Fruit fly (Drosophila melanogaster) whole organism, embryonic: ENCODE data around the gene usp.

Experiments used
- Adf1 ChIP-seq: fragments of 200-800 bp; sonication (Bioruptor generic); IDR thresholded peaks from 2 replicates; pipeline ENCODE4 v1.3.6; 2022; ENCODE audit warnings: missing biosample characterization, missing genetic modification characterization
- Awh ChIP-seq: fragments of 200-800 bp; sonication (Bioruptor generic); IDR thresholded peaks from 2 replicates; pipeline ENCODE4, ENCODE4 v1.3.6; 2022; ENCODE audit warnings: missing biosample characterization, missing genetic modification characterization
- BtbVII ChIP-seq: fragments of 200-800 bp; sonication (Bioruptor generic); optimal IDR thresholded peaks from 3 replicates; lab custom pipeline; 2017; ENCODE audit warnings: missing biosample characterization, mild to moderate bottlenecking, missing genetic modification characterization
- CG12104 ChIP-seq: fragments of 200-800 bp; sonication (Bioruptor generic); optimal IDR thresholded peaks from 3 replicates; lab custom pipeline; 2016; ENCODE audit warnings: missing biosample characterization, missing genetic modification characterization
- CG12236 ChIP-seq: fragments of 200-800 bp; sonication (Bioruptor generic); optimal IDR thresholded peaks from 2 replicates; lab custom pipeline; 2016; ENCODE audit warnings: missing biosample characterization, missing genetic modification characterization
- CG14667 ChIP-seq: fragments of 200-800 bp; sonication (Bioruptor generic); IDR thresholded peaks from 2 replicates; pipeline ENCODE4 v1.3.6; 2022; ENCODE audit warnings: missing biosample characterization, missing genetic modification characterization
- CG14860 ChIP-seq: fragments of 200-800 bp; sonication (Bioruptor generic); IDR thresholded peaks from 3 replicates; pipeline ENCODE4 v1.3.6; 2022; ENCODE audit warnings: missing biosample characterization, missing genetic modification characterization; ENCODE audit not compliant: partially characterized antibody
- CG1602 ChIP-seq: fragments of 200-800 bp; sonication (Bioruptor generic); optimal IDR thresholded peaks from 3 replicates; lab custom pipeline; 2016; ENCODE audit warnings: missing biosample characterization, missing genetic modification characterization
- CG17361 ChIP-seq: fragments of 200-800 bp; sonication (Bioruptor generic); IDR thresholded peaks from 3 replicates; pipeline ENCODE4 v1.3.6; 2022; ENCODE audit warnings: missing biosample characterization, missing genetic modification characterization
- CG18764 ChIP-seq: fragments of 200-800 bp; sonication (Bioruptor generic); optimal IDR thresholded peaks from 3 replicates; lab custom pipeline; 2016; ENCODE audit warnings: missing biosample characterization, missing genetic modification characterization
- CG2116 ChIP-seq: fragments of 200-800 bp; sonication (Bioruptor generic); optimal IDR thresholded peaks from 3 replicates; lab custom pipeline; 2018; ENCODE audit warnings: missing biosample characterization, mild to moderate bottlenecking, missing genetic modification characterization
- CG31365 ChIP-seq: fragments of 200-800 bp; sonication (Bioruptor generic); optimal IDR thresholded peaks from 2 replicates; lab custom pipeline; 2018; ENCODE audit warnings: missing biosample characterization, mild to moderate bottlenecking, missing genetic modification characterization
- CG32767 ChIP-seq: fragments of 200-800 bp; sonication (Bioruptor generic); IDR thresholded peaks from 2 replicates; pipeline ENCODE4 v1.3.6; 2022; ENCODE audit warnings: missing biosample characterization, missing genetic modification characterization
- CG33557 ChIP-seq: fragments of 200-800 bp; sonication (Bioruptor generic); optimal IDR thresholded peaks from 2 replicates; lab custom pipeline; 2019; ENCODE audit warnings: missing biosample characterization, mild to moderate bottlenecking, missing genetic modification characterization, moderate library complexity
- CG34376 ChIP-seq: fragments of 200-800 bp; sonication (Bioruptor generic); optimal IDR thresholded peaks from 2 replicates; lab custom pipeline; 2018; ENCODE audit warnings: missing biosample characterization, mild to moderate bottlenecking, missing genetic modification characterization
- CG6765 ChIP-seq: fragments of 200-800 bp; sonication (Bioruptor generic); optimal IDR thresholded peaks from 3 replicates; lab custom pipeline; 2017; ENCODE audit warnings: missing biosample characterization, mild to moderate bottlenecking, missing genetic modification characterization
- CG7745 ChIP-seq: fragments of 200-800 bp; sonication (Bioruptor generic); optimal IDR thresholded peaks from 2 replicates; lab custom pipeline; 2018; ENCODE audit warnings: missing biosample characterization, mild to moderate bottlenecking, missing genetic modification characterization, moderate library complexity
- CG8944 ChIP-seq: fragments of 200-800 bp; sonication (Bioruptor generic); optimal IDR thresholded peaks from 3 replicates; lab custom pipeline; 2016; ENCODE audit warnings: missing biosample characterization, missing genetic modification characterization
- CG9876 ChIP-seq: fragments of 200-800 bp; sonication (Bioruptor generic); optimal IDR thresholded peaks from 2 replicates; lab custom pipeline; 2016; ENCODE audit warnings: missing biosample characterization, missing genetic modification characterization
- Dip3 ChIP-seq: fragments of 200-800 bp; sonication (Bioruptor generic); optimal IDR thresholded peaks from 3 replicates; lab custom pipeline; 2016; ENCODE audit warnings: missing biosample characterization, missing genetic modification characterization
- Hand ChIP-seq: fragments of 200-800 bp; sonication (Bioruptor generic); optimal IDR thresholded peaks from 2 replicates; lab custom pipeline; 2017; ENCODE audit warnings: mild to moderate bottlenecking, missing biosample characterization, missing genetic modification reagents, missing genetic modification characterization
- Mrtf ChIP-seq: fragments of 200-800 bp; sonication (Bioruptor generic); IDR thresholded peaks from 3 replicates; pipeline ENCODE4 v1.3.6; 2022; ENCODE audit warnings: missing biosample characterization, missing genetic modification characterization
- NC2α ChIP-seq: fragments of 200-800 bp; sonication (Bioruptor generic); optimal IDR thresholded peaks from 2 replicates; lab custom pipeline; 2016; ENCODE audit warnings: missing biosample characterization, missing genetic modification characterization
- Neu2 ChIP-seq: fragments of 200-800 bp; sonication (Bioruptor generic); optimal IDR thresholded peaks from 3 replicates; lab custom pipeline; 2016; ENCODE audit warnings: missing biosample characterization, missing genetic modification characterization, borderline replicate concordance
- Poxn ChIP-seq: fragments of 200-800 bp; sonication (Bioruptor generic); IDR thresholded peaks from 2 replicates; pipeline ENCODE4 v1.3.6; 2022; ENCODE audit warnings: missing biosample characterization, missing genetic modification characterization
- Scr ChIP-seq: fragments of 200-800 bp; sonication (Bioruptor generic); IDR thresholded peaks from 2 replicates; pipeline ENCODE4 v1.3.6; 2022; ENCODE audit warnings: missing biosample characterization, missing genetic modification characterization; ENCODE audit not compliant: partially characterized antibody
- Sin3A ChIP-seq: fragments of >200 bp; optimal IDR thresholded peaks from 2 replicates; lab custom pipeline; 2018
- Sry-β ChIP-seq: fragments of 200-800 bp; sonication (Bioruptor generic); optimal IDR thresholded peaks from 2 replicates; lab custom pipeline; 2018; ENCODE audit warnings: missing biosample characterization, mild to moderate bottlenecking, missing genetic modification characterization, moderate library complexity
- Tbp ChIP-seq: fragments of >200 bp; optimal IDR thresholded peaks from 2 replicates; lab custom pipeline; 2018; ENCODE audit warnings: missing biosample characterization, missing genetic modification characterization
- YL-1 ChIP-seq: fragments of 200-800 bp; sonication (Bioruptor generic); optimal IDR thresholded peaks from 3 replicates; lab custom pipeline; 2017; ENCODE audit warnings: missing biosample characterization, mild to moderate bottlenecking, missing genetic modification characterization
- ara ChIP-seq: fragments of 200-800 bp; sonication (Bioruptor generic); IDR thresholded peaks from 2 replicates; pipeline ENCODE4 v1.3.6; 2022; ENCODE audit warnings: missing biosample characterization, missing genetic modification characterization
- bsh ChIP-seq, 2 experiments: fragments of 200-800 bp; sonication (Bioruptor generic); optimal IDR thresholded peaks; 2 replicates each; lab custom pipeline; 2017 to 2018; ENCODE audit warnings: mild to moderate bottlenecking in 2 of 2, missing biosample characterization in 2 of 2, missing genetic modification characterization in 2 of 2, moderate library complexity in 1 of 2
- cato ChIP-seq: fragments of 200-800 bp; sonication (Bioruptor generic); optimal IDR thresholded peaks from 2 replicates; lab custom pipeline; 2016; ENCODE audit warnings: missing biosample characterization, missing genetic modification characterization, borderline replicate concordance
- crc ChIP-seq: fragments of 200-800 bp; sonication (Bioruptor generic); optimal IDR thresholded peaks from 2 replicates; lab custom pipeline; 2016; ENCODE audit warnings: missing biosample characterization, missing genetic modification characterization
- gcm ChIP-seq: fragments of 200-800 bp; sonication (Bioruptor generic); optimal IDR thresholded peaks from 2 replicates; lab custom pipeline; 2019; ENCODE audit warnings: missing biosample characterization, mild to moderate bottlenecking, missing genetic modification characterization, moderate library complexity
- h ChIP-seq: fragments of >200 bp; optimal IDR thresholded peaks from 2 replicates; lab custom pipeline; 2017
- hb ChIP-seq: fragments of 200-800 bp; sonication (Bioruptor generic); IDR thresholded peaks from 3 replicates; pipeline ENCODE4 v1.3.6; 2022; ENCODE audit warnings: missing biosample characterization, missing genetic modification characterization; ENCODE audit not compliant: partially characterized antibody
- inv ChIP-seq: fragments of 200-800 bp; sonication (Bioruptor generic); IDR thresholded peaks from 2 replicates; pipeline ENCODE4 v1.3.6; 2022; ENCODE audit warnings: missing biosample characterization, missing genetic modification characterization; ENCODE audit not compliant: partially characterized antibody
- kni ChIP-seq: fragments of 200-800 bp; sonication (Bioruptor generic); optimal IDR thresholded peaks from 3 replicates; lab custom pipeline; 2017; ENCODE audit warnings: mild to moderate bottlenecking, missing biosample characterization, missing genetic modification reagents, missing genetic modification characterization
- prd ChIP-seq, 3 experiments: fragments of >200 bp in 2 of 3; fragments of 200-800 bp in 1 of 3; sonication (Bioruptor generic) in 1 of 3; optimal IDR thresholded peaks in 2 of 3; IDR thresholded peaks in 1 of 3; 2 replicates in 2 of 3; 3 replicates in 1 of 3; pipeline versions ENCODE4 v1.3.6 to Lab custom; 2017 to 2022; ENCODE audit warnings: missing biosample characterization in 1 of 3, missing genetic modification characterization in 1 of 3
- sim ChIP-seq: fragments of 200-800 bp; sonication (Bioruptor generic); IDR thresholded peaks from 2 replicates; pipeline ENCODE4 v1.3.6; 2022; ENCODE audit warnings: missing biosample characterization, missing genetic modification characterization
- sisA ChIP-seq: fragments of 200-800 bp; sonication (Bioruptor generic); IDR thresholded peaks from 2 replicates; pipeline ENCODE4 v1.3.6; 2022; ENCODE audit warnings: missing biosample characterization, missing genetic modification characterization
- sqz ChIP-seq: fragments of 200-800 bp; sonication (Bioruptor generic); optimal IDR thresholded peaks from 3 replicates; lab custom pipeline; 2018; ENCODE audit warnings: missing biosample characterization, mild to moderate bottlenecking, missing genetic modification characterization
- tap ChIP-seq: fragments of 200-800 bp; optimal IDR thresholded peaks from 3 replicates; lab custom pipeline; 2019; ENCODE audit warnings: missing biosample characterization, mild to moderate bottlenecking, missing genetic modification characterization, moderate library complexity
- tgo ChIP-seq: fragments of 200-800 bp; sonication (Bioruptor generic); IDR thresholded peaks from 3 replicates; pipeline ENCODE4 v1.3.6; 2022; ENCODE audit warnings: missing biosample characterization, missing genetic modification characterization
- tin ChIP-seq: fragments of 200-800 bp; sonication (Bioruptor generic); optimal IDR thresholded peaks from 3 replicates; lab custom pipeline; 2016; ENCODE audit warnings: missing biosample characterization, missing genetic modification characterization
- tll ChIP-seq, 2 experiments: fragments of 200-800 bp in 1 of 2; fragments of >200 bp in 1 of 2; sonication (Bioruptor generic) in 1 of 2; optimal IDR thresholded peaks; 2 replicates each; lab custom pipeline; 2017 to 2019; ENCODE audit warnings: missing biosample characterization in 2 of 2, missing genetic modification characterization in 2 of 2, mild to moderate bottlenecking in 1 of 2, moderate library complexity in 1 of 2
- zf30C ChIP-seq: fragments of 200-800 bp; sonication (Bioruptor generic); optimal IDR thresholded peaks from 3 replicates; lab custom pipeline; 2018; ENCODE audit warnings: missing biosample characterization, mild to moderate bottlenecking, missing genetic modification characterization

Gene usp

dm6 chrX:2071878-2072817, 30.0 kb upstream of the usp start, which contains the start of gene Rtca (continued):
- TF ChIP-seq prd (optimal IDR thresholded peaks at IDR 0.05; lab: Kevin White, UChicago) (no peak), prd (GFP tag; IDR thresholded peaks at IDR 0.05; lab: Robert Waterston, UW) (peak; percentile 74), crc (peak; percentile 47), CG14667 (GFP tag; lab: Robert Waterston, UW) (peak; percentile 48; the same call in 1 of the 2 replicates), CG17361 (peak; percentile 48; the same call in 2 of the 3 replicates), zf30C (GFP tag; lab: Kevin White, UChicago) (no peak), h (lab: Kevin White, UChicago) (no peak), sim (no peak), CG12236 (GFP tag; lab: Kevin White, UChicago) (no peak), Dip3 (peak; percentile 18), YL-1 (GFP tag; lab: Kevin White, UChicago) (peak; percentile 20), Tbp (GFP tag; lab: Kevin White, UChicago) (no peak), tll (GFP tag; optimal IDR thresholded peaks at IDR 0.05; lab: Kevin White, UChicago) (peak in 1 of 2 experiments; percentile 17)

dm6 chrX:2070708-2071063, 28.6 kb upstream of the usp start:
- no peak for TF ChIP-seq CG31365 (tag; lab: Kevin White, UChicago)
- peak; percentile 52 for TF ChIP-seq Dip3
- no peak for TF ChIP-seq hb
- TF ChIP-seq CG7745 (tag; lab: Kevin White, UChicago), result no peak
- TF ChIP-seq gcm, result peak; percentile 56
- TF ChIP-seq CG14860 (GFP tag; lab: Robert Waterston, UW), result no peak
- TF ChIP-seq Scr (GFP tag; lab: Robert Waterston, UW), result no peak
- no peak for TF ChIP-seq inv
- TF ChIP-seq Hand (GFP tag; lab: Kevin White, UChicago), result peak; percentile 66
- TF ChIP-seq tin (GFP tag; lab: Kevin White, UChicago), result peak; percentile 42
- no peak for TF ChIP-seq Neu2 (GFP tag; lab: Kevin White, UChicago)
- TF ChIP-seq Awh (GFP tag; lab: Robert Waterston, UW), result no peak
- TF ChIP-seq sisA (GFP tag; lab: Robert Waterston, UW), result peak; percentile 69
- TF ChIP-seq cato (GFP tag; lab: Kevin White, UChicago), result no peak
- TF ChIP-seq CG6765 (GFP tag; lab: Kevin White, UChicago), result no peak
- TF ChIP-seq bsh (GFP tag; optimal IDR thresholded peaks at IDR 0.05; lab: Kevin White, UChicago), result peak; percentile 31 to 49
- peak; percentile 57 for TF ChIP-seq tap
- TF ChIP-seq CG1602 (GFP tag; lab: Kevin White, UChicago), result peak; percentile 14
- no peak for TF ChIP-seq NC2α (GFP tag; lab: Kevin White, UChicago)
- peak; percentile 9 for TF ChIP-seq CG12104 (GFP tag; lab: Kevin White, UChicago)
- TF ChIP-seq CG33557, result no peak
- peak; percentile 49; the same call in 1 of the 2 replicates for TF ChIP-seq CG32767 (GFP tag; lab: Robert Waterston, UW)
- peak; percentile 42 for TF ChIP-seq kni (GFP tag; lab: Kevin White, UChicago)
- peak; percentile 16 for TF ChIP-seq CG9876 (GFP tag; lab: Kevin White, UChicago)
- peak; percentile 59 for TF ChIP-seq BtbVII (GFP tag; lab: Kevin White, UChicago)
- no peak for TF ChIP-seq Adf1 (GFP tag; lab: Robert Waterston, UW)
- TF ChIP-seq CG2116, result no peak
- no peak for TF ChIP-seq Sin3A (lab: Kevin White, UChicago)
- no peak for TF ChIP-seq CG18764 (GFP tag; lab: Kevin White, UChicago)
- no peak for TF ChIP-seq Sry-β (GFP tag; lab: Kevin White, UChicago)
- TF ChIP-seq Mrtf (GFP tag; lab: Robert Waterston, UW), result peak; percentile 76
- peak; percentile 22; the same call in 1 of the 2 replicates for TF ChIP-seq Poxn (GFP tag; lab: Robert Waterston, UW)
- peak; percentile 33 for TF ChIP-seq CG34376
- peak; percentile 9 for TF ChIP-seq CG8944 (GFP tag; lab: Kevin White, UChicago)
- TF ChIP-seq ara (GFP tag; lab: Robert Waterston, UW), result no peak
- peak; percentile 78 for TF ChIP-seq tgo
- TF ChIP-seq sqz, result no peak
